Worm (Caenorhabditis elegans) whole organism, L2 larva: ENCODE measurements around the gene ZC395.11.
A peak's percentile ranks its signal among the peaks of the same experiment; 100 is the strongest.

Experiments used
- C34F6.9 ChIP-seq: fragments of 150-350 bp; optimal IDR thresholded peaks from 2 replicates; lab custom pipeline; 2014; ENCODE audit warnings: missing biosample characterization, missing genetic modification characterization
- F13H6.1 ChIP-seq: sonication (generic microtip); optimal IDR thresholded peaks from 2 replicates; lab custom pipeline; 2016; ENCODE audit warnings: missing genetic modification characterization, missing compliant biosample characterization
- Y55F3AM.14 ChIP-seq: fragments of 200-800 bp; sonication (Bioruptor generic); optimal IDR thresholded peaks from 2 replicates; lab custom pipeline; 2018; ENCODE audit warnings: mild to moderate bottlenecking, missing genetic modification characterization, missing compliant biosample characterization
- ZK546.5 ChIP-seq: sonication (generic microtip); optimal IDR thresholded peaks from 2 replicates; lab custom pipeline; 2017; ENCODE audit warnings: missing biosample characterization, missing genetic modification characterization
- aly-2 ChIP-seq: fragments of 150-350 bp; optimal IDR thresholded peaks from 2 replicates; lab custom pipeline; 2014; ENCODE audit warnings: missing biosample characterization, missing genetic modification characterization
- ama-1 ChIP-seq: fragments of 150-350 bp; optimal IDR thresholded peaks from 2 replicates; lab custom pipeline; 2018; ENCODE audit warnings: inconsistent platforms
- blmp-1 ChIP-seq: sonication (generic microtip); optimal IDR thresholded peaks from 2 replicates; lab custom pipeline; 2017; ENCODE audit warnings: missing genetic modification characterization, mild to moderate bottlenecking, missing compliant biosample characterization, antibody characterized with exemption, moderate library complexity; ENCODE audit not compliant: insufficient read depth
- ceh-16 ChIP-seq: fragments of 150-350 bp; optimal IDR thresholded peaks from 2 replicates; lab custom pipeline; 2014; ENCODE audit warnings: missing biosample characterization, missing genetic modification characterization
- ceh-82 ChIP-seq: fragments of 150-350 bp; optimal IDR thresholded peaks from 2 replicates; lab custom pipeline; 2014; ENCODE audit warnings: missing biosample characterization, missing genetic modification characterization
- crh-2 ChIP-seq: sonication (generic microtip); optimal IDR thresholded peaks from 2 replicates; lab custom pipeline; 2017; ENCODE audit warnings: missing biosample characterization, missing genetic modification characterization
- egl-27 ChIP-seq: sonication (generic microtip); optimal IDR thresholded peaks from 3 replicates; lab custom pipeline; 2017; ENCODE audit warnings: missing biosample characterization, missing genetic modification reagents, missing genetic modification characterization
- elt-1 ChIP-seq: fragments of 150-350 bp; optimal IDR thresholded peaks from 2 replicates; lab custom pipeline; 2014; ENCODE audit warnings: missing biosample characterization, missing genetic modification characterization
- elt-3 ChIP-seq: sonication (generic microtip); optimal IDR thresholded peaks from 2 replicates; lab custom pipeline; 2017; ENCODE audit warnings: missing biosample characterization, missing genetic modification characterization
- fos-1 ChIP-seq: fragments of 150-350 bp; optimal IDR thresholded peaks from 2 replicates; lab custom pipeline; 2014; ENCODE audit warnings: missing biosample characterization, missing genetic modification characterization
- gmeb-1 ChIP-seq: fragments of 150-350 bp; optimal IDR thresholded peaks from 2 replicates; lab custom pipeline; 2014; ENCODE audit warnings: missing biosample characterization, missing genetic modification characterization
- lin-11 ChIP-seq: fragments of 150-350 bp; sonication (generic microtip); optimal IDR thresholded peaks from 2 replicates; lab custom pipeline; 2014; ENCODE audit warnings: missing biosample characterization, missing genetic modification characterization, inconsistent platforms, mixed read lengths
- lin-13 ChIP-seq: fragments of 150-350 bp; optimal IDR thresholded peaks from 2 replicates; lab custom pipeline; 2014; ENCODE audit warnings: missing biosample characterization, missing genetic modification reagents, missing genetic modification characterization
- lin-39 ChIP-seq: fragments of 150-350 bp; optimal IDR thresholded peaks from 2 replicates; lab custom pipeline; 2014; ENCODE audit warnings: missing biosample characterization, missing genetic modification reagents, missing genetic modification characterization
- lsy-2 ChIP-seq, 2 experiments: fragments of 150-350 bp in 1 of 2; sonication (generic microtip) in 1 of 2; optimal IDR thresholded peaks; 2 replicates each; lab custom pipeline; 2014 to 2017; ENCODE audit warnings: missing biosample characterization in 2 of 2, missing genetic modification characterization in 2 of 2
- mab-5 ChIP-seq: fragments of 150-350 bp; optimal IDR thresholded peaks from 2 replicates; lab custom pipeline; 2014; ENCODE audit warnings: missing biosample characterization, missing genetic modification characterization
- mbf-1 ChIP-seq: sonication (generic microtip); optimal IDR thresholded peaks from 2 replicates; lab custom pipeline; 2017; ENCODE audit warnings: missing biosample characterization, missing genetic modification characterization
- nhr-12 ChIP-seq: fragments of 150-350 bp; optimal IDR thresholded peaks from 2 replicates; lab custom pipeline; 2014; ENCODE audit warnings: missing biosample characterization, missing genetic modification characterization
- nhr-129 ChIP-seq: fragments of 150-350 bp; optimal IDR thresholded peaks from 2 replicates; lab custom pipeline; 2014; ENCODE audit warnings: missing biosample characterization, missing genetic modification characterization
- nhr-21 ChIP-seq: fragments of 150-350 bp; optimal IDR thresholded peaks from 2 replicates; lab custom pipeline; 2014; ENCODE audit warnings: missing biosample characterization, missing genetic modification characterization
- nhr-23 ChIP-seq: fragments of 150-350 bp; optimal IDR thresholded peaks from 2 replicates; lab custom pipeline; 2014; ENCODE audit warnings: missing biosample characterization, missing genetic modification reagents, missing genetic modification characterization
- nhr-237 ChIP-seq: fragments of 150-350 bp; optimal IDR thresholded peaks from 2 replicates; lab custom pipeline; 2014; ENCODE audit warnings: missing biosample characterization, missing genetic modification characterization
- nhr-25 ChIP-seq: fragments of 150-350 bp; sonication (generic microtip); optimal IDR thresholded peaks from 3 replicates; lab custom pipeline; 2014; ENCODE audit warnings: missing biosample characterization, missing genetic modification characterization
- nhr-6 ChIP-seq: fragments of 150-350 bp; optimal IDR thresholded peaks from 2 replicates; lab custom pipeline; 2014; ENCODE audit warnings: missing biosample characterization, missing genetic modification characterization
- nhr-77 ChIP-seq: fragments of 150-350 bp; optimal IDR thresholded peaks from 2 replicates; lab custom pipeline; 2014; ENCODE audit warnings: missing biosample characterization, missing genetic modification characterization
- peb-1 ChIP-seq: fragments of 150-350 bp; optimal IDR thresholded peaks from 2 replicates; lab custom pipeline; 2014; ENCODE audit warnings: missing biosample characterization, missing genetic modification characterization
- sem-4 ChIP-seq: fragments of 150-350 bp; optimal IDR thresholded peaks from 2 replicates; lab custom pipeline; 2014; ENCODE audit warnings: missing biosample characterization, missing genetic modification reagents, missing genetic modification characterization
- skn-1 ChIP-seq: sonication (generic microtip); optimal IDR thresholded peaks from 2 replicates; lab custom pipeline; 2017; ENCODE audit warnings: missing biosample characterization, missing genetic modification characterization
- sma-3 ChIP-seq: sonication (generic microtip); optimal IDR thresholded peaks from 2 replicates; lab custom pipeline; 2016; ENCODE audit warnings: missing genetic modification reagents, missing genetic modification characterization, missing compliant biosample characterization
- sma-9 ChIP-seq, 2 experiments: fragments of 150-350 bp in 1 of 2; sonication (generic microtip) in 1 of 2; optimal IDR thresholded peaks; 2 replicates each; lab custom pipeline; 2014 to 2016; ENCODE audit warnings: missing genetic modification characterization in 2 of 2, mild to moderate bottlenecking in 1 of 2, missing biosample characterization in 1 of 2, missing compliant biosample characterization in 1 of 2, missing genetic modification reagents in 1 of 2, moderate library complexity in 1 of 2
- unc-39 ChIP-seq: fragments of 150-350 bp; optimal IDR thresholded peaks from 2 replicates; lab custom pipeline; 2014; ENCODE audit warnings: missing biosample characterization, missing genetic modification characterization
- unc-55 ChIP-seq: fragments of 150-350 bp; sonication (generic microtip); optimal IDR thresholded peaks from 3 replicates; lab custom pipeline; 2014; ENCODE audit warnings: missing biosample characterization, missing genetic modification reagents, missing genetic modification characterization
- unc-62 ChIP-seq: fragments of 150-350 bp; optimal IDR thresholded peaks from 2 replicates; lab custom pipeline; 2014; ENCODE audit warnings: missing biosample characterization, missing genetic modification reagents, missing genetic modification characterization
- zag-1 ChIP-seq: fragments of 150-350 bp; optimal IDR thresholded peaks from 2 replicates; lab custom pipeline; 2014; ENCODE audit warnings: missing biosample characterization, missing genetic modification characterization
- ztf-1 ChIP-seq: fragments of 200-800 bp; sonication (Bioruptor generic); conservative IDR thresholded peaks from 2 replicates; pipeline ENCODE4 v1.3.6; 2022; ENCODE audit warnings: missing genetic modification characterization, missing compliant biosample characterization
- ztf-11 ChIP-seq: sonication (generic microtip); optimal IDR thresholded peaks from 2 replicates; lab custom pipeline; 2017; ENCODE audit warnings: missing biosample characterization, missing genetic modification characterization
- ztf-4 ChIP-seq: fragments of 150-350 bp; optimal IDR thresholded peaks from 2 replicates; lab custom pipeline; 2014; ENCODE audit warnings: missing biosample characterization, missing genetic modification characterization

Gene ZC395.11

DNA sequence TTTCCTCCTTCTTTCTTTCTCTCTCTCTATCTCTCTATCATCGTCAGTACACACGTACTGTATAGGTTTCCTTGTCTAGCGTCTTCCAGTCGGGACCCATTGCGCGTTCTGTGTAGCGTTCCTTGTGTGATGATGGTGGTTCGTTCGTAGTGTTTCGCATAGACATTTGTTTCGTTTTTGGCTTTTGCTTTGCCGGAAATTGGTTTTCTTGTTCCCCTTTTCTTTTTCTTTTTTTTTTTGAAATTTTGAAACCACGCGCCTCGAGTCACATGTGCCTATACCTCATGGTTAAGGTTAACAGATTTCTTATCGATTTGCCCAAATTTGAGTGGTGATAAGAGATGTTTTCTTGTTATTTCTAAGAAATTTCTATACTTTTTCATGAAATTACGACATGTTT lies 32.5 kb upstream of the ZC395.11 start:
- TF ChIP-seq lin-39 (no peak), crh-2 (peak; percentile 0), aly-2 (tag; lab: Kevin White, UChicago) (no peak), sma-9 (GFP tag; optimal IDR thresholded peaks at IDR 0.05; lab: Kevin White, UChicago) (no peak), sma-9 (tag; optimal IDR thresholded peaks at IDR 0.05; lab: Kevin White, UChicago) (no peak)
- TF ChIP-seq, all 48 proteins: peak for 1

DNA sequence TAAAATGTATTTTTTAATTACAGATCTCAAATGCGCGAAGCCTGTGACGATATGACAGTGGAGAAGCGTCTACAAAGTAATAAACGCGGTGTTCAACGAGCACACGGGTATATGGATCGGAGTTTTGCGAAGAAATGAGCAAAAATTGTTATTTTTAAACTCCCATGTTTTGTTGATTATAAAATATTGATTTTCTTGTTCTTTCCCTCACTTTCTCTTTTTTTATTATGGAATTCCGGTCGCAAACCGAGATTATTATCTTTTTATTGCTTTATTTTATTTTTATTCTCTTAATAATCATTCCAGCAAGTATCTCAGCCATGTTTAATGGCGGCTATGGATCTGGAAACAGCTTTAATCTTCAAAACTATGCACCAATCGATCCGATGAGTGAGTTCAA lies 24.8 kb upstream of the ZC395.11 start, which contains the start of gene pqe-1:
Gene pqe-1, plus strand, starts transcription at position 301 of the 400 bp plus-strand sequence.
- no peak for TF ChIP-seq nhr-12 (tag; lab: Kevin White, UChicago)
- TF ChIP-seq peb-1 (tag; lab: Kevin White, UChicago) = no peak

DNA sequence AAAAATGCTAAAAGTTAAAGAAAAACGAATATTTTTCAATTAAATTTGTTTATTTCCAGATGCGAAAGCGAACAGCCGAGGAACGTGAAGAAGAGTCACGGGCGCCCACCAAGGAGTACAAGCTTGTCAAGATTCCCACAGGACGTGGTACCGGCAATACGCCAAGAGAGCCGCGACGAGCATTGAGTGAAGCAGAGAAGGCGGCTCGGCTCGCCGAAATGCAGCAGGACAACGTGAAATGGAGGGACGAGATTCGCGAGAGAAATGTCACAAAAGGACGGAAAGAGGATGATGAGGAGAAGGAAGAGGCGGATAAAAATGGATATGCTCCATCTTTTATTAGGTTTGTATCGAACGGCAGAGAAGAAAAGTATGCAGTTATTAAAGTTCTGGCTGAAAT lies 24.3 kb upstream of the ZC395.11 start:
- TF ChIP-seq ceh-16 = no peak

DNA sequence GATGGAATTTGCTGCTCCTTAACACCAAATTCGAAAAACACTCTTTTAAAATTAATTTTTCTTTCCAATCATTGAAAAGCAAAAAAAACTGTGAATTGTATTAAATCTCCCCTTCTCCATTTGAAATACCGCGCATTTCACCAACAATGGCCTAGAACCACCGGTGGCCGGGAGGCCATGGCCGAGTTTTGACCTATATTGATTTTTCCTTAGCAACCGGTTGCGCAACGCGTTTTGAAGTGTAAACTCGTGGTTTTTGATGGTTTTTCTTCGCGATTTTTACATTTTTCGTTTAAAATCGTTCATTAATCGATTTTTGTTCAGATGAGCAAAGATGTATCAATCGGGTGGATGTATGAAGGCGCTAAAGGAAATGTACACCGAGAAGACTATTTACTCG lies 22.2 kb upstream of the ZC395.11 start, which contains the start of gene mog-3:
Gene mog-3, plus strand, starts transcription at position 319 of the 400 bp plus-strand sequence.
- peak; percentile 76 for TF ChIP-seq unc-55 (GFP tag; lab: Kevin White, UChicago)
- no peak for TF ChIP-seq ztf-1
- peak; percentile 54 for TF ChIP-seq ama-1
- TF ChIP-seq sma-9 (GFP tag; optimal IDR thresholded peaks at IDR 0.05; lab: Kevin White, UChicago) = peak; percentile 74
- no peak for TF ChIP-seq sma-9 (tag; optimal IDR thresholded peaks at IDR 0.05; lab: Kevin White, UChicago)
- peak; percentile 20 for TF ChIP-seq nhr-21 (tag; lab: Kevin White, UChicago)
- TF ChIP-seq crh-2 = peak; percentile 62
- peak; percentile 35 for TF ChIP-seq nhr-129 (tag; lab: Kevin White, UChicago)
- TF ChIP-seq elt-1 = no peak
- TF ChIP-seq nhr-25 = peak; percentile 45
- peak; percentile 66 for TF ChIP-seq F13H6.1
- TF ChIP-seq sem-4 (tag; lab: Kevin White, UChicago) = no peak
- peak; percentile 52 for TF ChIP-seq lin-13 (GFP tag; lab: Kevin White, UChicago)
- peak; percentile 52 for TF ChIP-seq lin-11
- no peak for TF ChIP-seq zag-1 (tag; lab: Kevin White, UChicago)
- TF ChIP-seq mab-5 (tag; lab: Kevin White, UChicago) = no peak
- TF ChIP-seq elt-3 = no peak
- TF ChIP-seq aly-2 (tag; lab: Kevin White, UChicago) = no peak
- TF ChIP-seq fos-1 (tag; lab: Kevin White, UChicago) = peak; percentile 9
- no peak for TF ChIP-seq nhr-77
- TF ChIP-seq sma-3 = peak; percentile 55
- no peak for TF ChIP-seq ztf-4 (tag; lab: Kevin White, UChicago)
- peak; percentile 75 for TF ChIP-seq C34F6.9 (tag; lab: Kevin White, UChicago)
- peak; percentile 36 to 77 for TF ChIP-seq lsy-2 (tag; optimal IDR thresholded peaks at IDR 0.05; lab: Kevin White, UChicago)
- TF ChIP-seq gmeb-1 (tag; lab: Kevin White, UChicago) = peak; percentile 93
- TF ChIP-seq, all 48 proteins: peak for 15

DNA sequence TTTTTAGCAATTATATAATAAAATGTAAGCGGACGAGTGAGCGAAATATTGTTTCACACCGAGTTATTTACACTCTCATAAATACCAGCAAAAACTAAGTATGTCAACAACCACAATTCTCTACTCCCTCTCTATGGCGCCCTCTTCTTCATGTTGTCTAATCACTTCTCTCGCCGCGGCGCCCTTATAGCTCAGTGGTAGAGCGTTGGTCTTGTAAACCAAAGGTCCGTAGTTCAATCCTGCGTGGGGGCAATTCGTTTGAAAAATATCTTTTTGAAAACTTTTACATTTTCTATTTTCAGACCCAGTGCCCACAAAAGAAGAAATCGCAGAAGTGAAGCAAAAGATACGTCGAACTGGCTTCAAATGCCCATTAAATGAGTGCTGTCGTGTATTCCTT lies 19.6 kb upstream of the ZC395.11 start:
- TF ChIP-seq nhr-237 (tag; lab: Kevin White, UChicago) (no peak), nhr-6 (no peak), ama-1 (no peak), unc-55 (GFP tag; lab: Kevin White, UChicago) (peak; percentile 38), nhr-129 (tag; lab: Kevin White, UChicago) (peak; percentile 69), sem-4 (tag; lab: Kevin White, UChicago) (no peak), ceh-82 (tag; lab: Kevin White, UChicago) (no peak), lin-39 (no peak), gmeb-1 (tag; lab: Kevin White, UChicago) (peak; percentile 52), ztf-11 (no peak), mbf-1 (no peak), skn-1 (tag; lab: Kevin White, UChicago) (no peak), ztf-1 (no peak), sma-9 (GFP tag; optimal IDR thresholded peaks at IDR 0.05; lab: Kevin White, UChicago) (peak; percentile 70), sma-9 (tag; optimal IDR thresholded peaks at IDR 0.05; lab: Kevin White, UChicago) (no peak), ztf-4 (tag; lab: Kevin White, UChicago) (peak; percentile 6), peb-1 (tag; lab: Kevin White, UChicago) (no peak), sma-3 (peak; percentile 40), unc-39 (tag; lab: Kevin White, UChicago) (no peak), egl-27 (tag; lab: Kevin White, UChicago) (peak; percentile 29), unc-62 (no peak), fos-1 (tag; lab: Kevin White, UChicago) (peak; percentile 49), lsy-2 (tag; optimal IDR thresholded peaks at IDR 0.05; lab: Kevin White, UChicago) (peak; percentile 44 to 58), crh-2 (peak; percentile 42), ZK546.5 (tag; lab: Kevin White, UChicago) (no peak), Y55F3AM.14 (GFP tag; lab: Kevin White, UChicago) (peak; percentile 63), elt-1 (no peak), nhr-21 (tag; lab: Kevin White, UChicago) (peak; percentile 7), ceh-16 (no peak), nhr-23 (tag; lab: Kevin White, UChicago) (no peak), lin-13 (GFP tag; lab: Kevin White, UChicago) (peak; percentile 46), blmp-1 (tag; lab: Kevin White, UChicago) (no peak), C34F6.9 (tag; lab: Kevin White, UChicago) (peak; percentile 33), zag-1 (tag; lab: Kevin White, UChicago) (no peak), nhr-77 (no peak)
- TF ChIP-seq, all 48 proteins: peak for 14
